Fruit fly (Drosophila melanogaster) whole organism, embryonic: ENCODE measurements around the gene CG2901.

Source experiments
- B-H2 ChIP-seq: fragments of 200-800 bp; sonication (Bioruptor generic); optimal IDR thresholded peaks from 2 replicates; lab custom pipeline; 2018; ENCODE audit warnings: missing biosample characterization, mild to moderate bottlenecking, missing genetic modification characterization
- CG10543 ChIP-seq: fragments of 200-800 bp; sonication (Bioruptor generic); optimal IDR thresholded peaks from 3 replicates; lab custom pipeline; 2017; ENCODE audit warnings: missing biosample characterization, mild to moderate bottlenecking, missing genetic modification characterization, moderate library complexity
- CG11696 ChIP-seq: fragments of 200-800 bp; sonication (Bioruptor generic); IDR thresholded peaks from 2 replicates; pipeline ENCODE4 v1.3.6; 2022; ENCODE audit warnings: missing biosample characterization, missing genetic modification characterization
- CG12155 ChIP-seq: fragments of 200-800 bp; sonication (Bioruptor generic); optimal IDR thresholded peaks from 3 replicates; lab custom pipeline; 2016; ENCODE audit warnings: missing biosample characterization, missing genetic modification characterization
- CG12744 ChIP-seq: fragments of 200-800 bp; sonication (Bioruptor generic); optimal IDR thresholded peaks from 2 replicates; lab custom pipeline; 2016; ENCODE audit warnings: missing biosample characterization, missing genetic modification characterization
- CG13424 ChIP-seq: fragments of 200-800 bp; sonication (Bioruptor generic); optimal IDR thresholded peaks from 2 replicates; lab custom pipeline; 2019; ENCODE audit warnings: missing biosample characterization, mild to moderate bottlenecking, missing genetic modification characterization, moderate library complexity
- CG14965 ChIP-seq: fragments of 200-800 bp; sonication (Bioruptor generic); optimal IDR thresholded peaks from 2 replicates; lab custom pipeline; 2016; ENCODE audit warnings: missing biosample characterization, missing genetic modification characterization, borderline replicate concordance
- CG17385 ChIP-seq: fragments of 200-800 bp; sonication (Bioruptor generic); optimal IDR thresholded peaks from 3 replicates; lab custom pipeline; 2018; ENCODE audit warnings: missing biosample characterization, mild to moderate bottlenecking, missing genetic modification characterization
- CG17568 ChIP-seq: fragments of 200-800 bp; sonication (Bioruptor generic); optimal IDR thresholded peaks from 2 replicates; lab custom pipeline; 2018; ENCODE audit warnings: missing biosample characterization, mild to moderate bottlenecking, missing genetic modification characterization, moderate library complexity
- CG2120 ChIP-seq: fragments of 200-800 bp; sonication (Bioruptor generic); optimal IDR thresholded peaks from 3 replicates; lab custom pipeline; 2016; ENCODE audit warnings: missing biosample characterization, missing genetic modification characterization
- CG31365 ChIP-seq: fragments of 200-800 bp; sonication (Bioruptor generic); optimal IDR thresholded peaks from 2 replicates; lab custom pipeline; 2018; ENCODE audit warnings: missing biosample characterization, mild to moderate bottlenecking, missing genetic modification characterization
- CG32767 ChIP-seq: fragments of 200-800 bp; sonication (Bioruptor generic); IDR thresholded peaks from 2 replicates; pipeline ENCODE4 v1.3.6; 2022; ENCODE audit warnings: missing biosample characterization, missing genetic modification characterization
- CG4404 ChIP-seq: fragments of 200-800 bp; sonication (Bioruptor generic); IDR thresholded peaks from 2 replicates; pipeline ENCODE4 v1.3.6; 2022; ENCODE audit warnings: missing biosample characterization, missing genetic modification characterization
- CG4730 ChIP-seq: fragments of 200-800 bp; sonication (Bioruptor generic); IDR thresholded peaks from 2 replicates; pipeline ENCODE4 v1.3.6; 2022; ENCODE audit warnings: missing biosample characterization, missing genetic modification characterization
- CG5180 ChIP-seq: fragments of 200-800 bp; sonication (Bioruptor generic); optimal IDR thresholded peaks from 3 replicates; lab custom pipeline; 2017; ENCODE audit warnings: missing biosample characterization, missing genetic modification characterization, mild to moderate bottlenecking, moderate library complexity, missing genetic modification reagents
- CG5245 ChIP-seq: fragments of 200-800 bp; sonication (Bioruptor generic); optimal IDR thresholded peaks from 3 replicates; lab custom pipeline; 2016; ENCODE audit warnings: missing biosample characterization, missing genetic modification characterization
- CG8290 ChIP-seq, 3 experiments: fragments of 200-800 bp; sonication (Bioruptor generic); optimal IDR thresholded peaks; 2 replicates each; lab custom pipeline; 2016 to 2019; ENCODE audit warnings: missing biosample characterization in 3 of 3, missing genetic modification characterization in 3 of 3, mild to moderate bottlenecking in 2 of 3, moderate library complexity in 1 of 3
- CG8924 ChIP-seq: fragments of 200-800 bp; optimal IDR thresholded peaks from 3 replicates; lab custom pipeline; 2019; ENCODE audit warnings: missing biosample characterization, mild to moderate bottlenecking, missing genetic modification characterization, moderate library complexity
- D19A ChIP-seq: fragments of 200-800 bp; optimal IDR thresholded peaks from 3 replicates; lab custom pipeline; 2019; ENCODE audit warnings: missing biosample characterization, mild to moderate bottlenecking, missing genetic modification characterization, moderate library complexity
- Dek ChIP-seq: fragments of 200-800 bp; sonication (Bioruptor generic); optimal IDR thresholded peaks from 3 replicates; lab custom pipeline; 2019; ENCODE audit warnings: missing biosample characterization, mild to moderate bottlenecking, missing genetic modification characterization, moderate library complexity
- Dref ChIP-seq: fragments of 200-800 bp; sonication (Bioruptor generic); IDR thresholded peaks from 2 replicates; pipeline ENCODE4 v1.3.6; 2022; ENCODE audit warnings: missing biosample characterization, missing genetic modification characterization
- Drgx ChIP-seq: fragments of 200-800 bp; sonication (Bioruptor generic); IDR thresholded peaks from 2 replicates; pipeline ENCODE4 v1.3.6; 2022; ENCODE audit warnings: missing biosample characterization, missing genetic modification characterization
- Fer1 ChIP-seq: fragments of 200-800 bp; sonication (Bioruptor generic); optimal IDR thresholded peaks from 2 replicates; lab custom pipeline; 2017; ENCODE audit warnings: missing biosample characterization, mild to moderate bottlenecking, missing genetic modification characterization
- HmgZ ChIP-seq: fragments of 200-800 bp; sonication (Bioruptor generic); optimal IDR thresholded peaks from 2 replicates; lab custom pipeline; 2018; ENCODE audit warnings: missing biosample characterization, mild to moderate bottlenecking, missing genetic modification characterization
- Hmr ChIP-seq: fragments of 200-800 bp; sonication (Bioruptor generic); optimal IDR thresholded peaks from 3 replicates; lab custom pipeline; 2017; ENCODE audit warnings: mild to moderate bottlenecking, missing biosample characterization, missing genetic modification reagents, missing genetic modification characterization
- MBD-R2 ChIP-seq: fragments of 200-800 bp; sonication (Bioruptor generic); IDR thresholded peaks from 2 replicates; pipeline ENCODE4 v1.3.6; 2022; ENCODE audit warnings: missing biosample characterization, missing genetic modification characterization
- Meics ChIP-seq: fragments of 200-800 bp; sonication (Bioruptor generic); optimal IDR thresholded peaks from 2 replicates; lab custom pipeline; 2017; ENCODE audit warnings: missing biosample characterization, mild to moderate bottlenecking, missing genetic modification characterization
- Myb ChIP-seq: fragments of 200-800 bp; sonication (Bioruptor generic); optimal IDR thresholded peaks from 2 replicates; lab custom pipeline; 2016; ENCODE audit warnings: missing biosample characterization, missing genetic modification characterization
- Sin3A ChIP-seq: fragments of >200 bp; optimal IDR thresholded peaks from 2 replicates; lab custom pipeline; 2018
- Spps ChIP-seq: fragments of 200-800 bp; sonication (Bioruptor generic); optimal IDR thresholded peaks from 2 replicates; lab custom pipeline; 2018; ENCODE audit warnings: missing biosample characterization, mild to moderate bottlenecking, missing genetic modification characterization
- Trl ChIP-seq, 3 experiments: fragments of >200 bp in 2 of 3; fragments of 200-800 bp in 1 of 3; sonication (Bioruptor generic) in 1 of 3; optimal IDR thresholded peaks; 2 replicates in 1 of 3; 3 replicates in 2 of 3; lab custom pipeline; 2016 to 2017; ENCODE audit warnings: missing biosample characterization in 1 of 3, missing genetic modification characterization in 1 of 3
- aop ChIP-seq: fragments of 200-800 bp; sonication (Bioruptor generic); IDR thresholded peaks from 2 replicates; pipeline ENCODE4 v1.3.6; 2022; ENCODE audit warnings: missing biosample characterization, missing genetic modification characterization
- br ChIP-seq: fragments of >200 bp; optimal IDR thresholded peaks from 2 replicates; lab custom pipeline; 2017
- caup ChIP-seq: fragments of 200-800 bp; sonication (Bioruptor generic); optimal IDR thresholded peaks from 3 replicates; lab custom pipeline; 2017; ENCODE audit warnings: missing biosample characterization, mild to moderate bottlenecking, missing genetic modification characterization, moderate library complexity; ENCODE audit not compliant: severe bottlenecking
- chn ChIP-seq: fragments of 200-800 bp; sonication (Bioruptor generic); optimal IDR thresholded peaks from 2 replicates; lab custom pipeline; 2016; ENCODE audit warnings: missing biosample characterization, missing genetic modification characterization
- ci ChIP-seq: fragments of 200-800 bp; sonication (Bioruptor generic); IDR thresholded peaks from 3 replicates; pipeline ENCODE4 v1.3.6; 2022; ENCODE audit warnings: missing biosample characterization, missing genetic modification characterization
- crp ChIP-seq, 2 experiments: fragments of 200-800 bp; sonication (Bioruptor generic); optimal IDR thresholded peaks; 2 replicates in 1 of 2; 3 replicates in 1 of 2; lab custom pipeline; 2017; ENCODE audit warnings: missing biosample characterization in 2 of 2, missing genetic modification characterization in 2 of 2, mild to moderate bottlenecking in 1 of 2, moderate library complexity in 1 of 2
- cwo ChIP-seq: fragments of 200-800 bp; sonication (Bioruptor generic); optimal IDR thresholded peaks from 3 replicates; lab custom pipeline; 2017; ENCODE audit warnings: missing biosample characterization, missing genetic modification characterization, mild to moderate bottlenecking, moderate library complexity, missing genetic modification reagents
- fd64A ChIP-seq: fragments of 200-800 bp; sonication (Bioruptor generic); optimal IDR thresholded peaks from 3 replicates; lab custom pipeline; 2018; ENCODE audit warnings: missing biosample characterization, mild to moderate bottlenecking, missing genetic modification characterization
- jumu ChIP-seq: fragments of 200-800 bp; sonication (Bioruptor generic); optimal IDR thresholded peaks from 3 replicates; lab custom pipeline; 2016; ENCODE audit warnings: missing biosample characterization, missing genetic modification characterization
- kah ChIP-seq: fragments of 200-800 bp; sonication (Bioruptor generic); optimal IDR thresholded peaks from 2 replicates; lab custom pipeline; 2018; ENCODE audit warnings: missing biosample characterization, mild to moderate bottlenecking, missing genetic modification characterization
- mirr ChIP-seq: fragments of 200-800 bp; sonication (Bioruptor generic); optimal IDR thresholded peaks from 3 replicates; lab custom pipeline; 2018; ENCODE audit warnings: missing biosample characterization, mild to moderate bottlenecking, missing genetic modification characterization
- phol ChIP-seq: fragments of 200-800 bp; sonication (Bioruptor generic); optimal IDR thresholded peaks from 3 replicates; lab custom pipeline; 2018; ENCODE audit warnings: missing biosample characterization, mild to moderate bottlenecking, missing genetic modification characterization, moderate library complexity
- row ChIP-seq: fragments of 200-800 bp; sonication (Bioruptor generic); IDR thresholded peaks from 3 replicates; pipeline ENCODE4 v1.3.6; 2022; ENCODE audit warnings: missing biosample characterization, missing genetic modification characterization
- sd ChIP-seq: fragments of 200-800 bp; sonication (Bioruptor generic); optimal IDR thresholded peaks from 3 replicates; lab custom pipeline; 2018; ENCODE audit warnings: missing biosample characterization, mild to moderate bottlenecking, missing genetic modification characterization, moderate library complexity
- slbo ChIP-seq: fragments of 200-800 bp; sonication (Bioruptor generic); IDR thresholded peaks from 2 replicates; pipeline ENCODE4 v1.3.6; 2022; ENCODE audit warnings: missing biosample characterization, missing genetic modification characterization
- tin ChIP-seq: fragments of 200-800 bp; sonication (Bioruptor generic); optimal IDR thresholded peaks from 3 replicates; lab custom pipeline; 2016; ENCODE audit warnings: missing biosample characterization, missing genetic modification characterization
- twi ChIP-seq: fragments of 200-800 bp; optimal IDR thresholded peaks from 2 replicates; lab custom pipeline; 2019; ENCODE audit warnings: missing biosample characterization, mild to moderate bottlenecking, missing genetic modification characterization, moderate library complexity
- z ChIP-seq: fragments of 200-800 bp; sonication (Bioruptor generic); IDR thresholded peaks from 3 replicates; pipeline ENCODE4 v1.3.6; 2022; ENCODE audit warnings: missing biosample characterization, missing genetic modification characterization

CG2901 gene

DNA sequence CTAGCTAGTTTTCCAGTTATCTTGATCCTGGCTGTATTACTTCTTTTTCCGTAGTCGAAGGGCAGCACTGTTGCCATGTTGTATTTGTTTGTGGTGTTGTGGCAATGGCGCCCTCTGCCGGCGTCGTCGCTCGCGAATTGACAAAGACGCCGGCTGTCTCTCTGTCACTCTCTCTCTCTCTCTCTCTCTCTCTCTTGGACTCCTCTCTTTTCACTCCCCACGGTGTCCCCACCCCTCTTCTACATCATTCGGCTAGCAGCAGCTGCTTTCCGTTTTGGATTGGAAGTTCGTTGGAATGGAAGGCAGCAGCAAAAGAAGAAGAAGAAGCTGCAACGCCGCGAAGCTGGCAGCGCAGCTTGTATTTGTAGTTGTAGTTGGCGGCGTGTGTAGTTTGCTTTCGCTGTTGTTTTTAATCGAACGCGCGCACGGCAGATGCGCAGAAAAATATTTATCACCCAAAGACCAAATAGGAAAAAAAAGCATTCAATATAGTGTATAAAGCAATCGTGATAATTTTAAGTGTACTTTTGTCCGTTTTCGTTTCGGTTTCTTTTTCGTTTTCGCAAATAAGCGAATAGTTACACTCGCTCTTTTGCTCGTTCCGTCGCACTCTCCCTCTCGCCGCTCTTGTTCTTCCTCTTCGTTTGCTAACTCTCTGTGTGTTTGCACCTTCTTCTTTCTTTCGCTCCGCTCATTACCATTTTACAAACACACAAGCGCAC lies 48.1 kb upstream of the CG2901 start (continued):
- TF ChIP-seq slbo (GFP tag; lab: Robert Waterston, UW) (peak; percentile 4; the same call in 1 of the 2 replicates), CG14965 (GFP tag; lab: Kevin White, UChicago) (no peak), Drgx (GFP tag; lab: Robert Waterston, UW) (peak; percentile 61; the same call in 1 of the 2 replicates), CG8924 (tag; lab: Kevin White, UChicago) (peak; percentile 2), CG5245 (GFP tag; lab: Kevin White, UChicago) (no peak), Sin3A (lab: Kevin White, UChicago) (no peak), caup (GFP tag; lab: Kevin White, UChicago) (peak; percentile 8), chn (GFP tag; lab: Kevin White, UChicago) (peak; percentile 18), CG4730 (GFP tag; lab: Robert Waterston, UW) (no peak), jumu (GFP tag; lab: Kevin White, UChicago) (no peak), Hmr (peak; percentile 57), CG10543 (peak; percentile 31), D19A (peak; percentile 7), CG13424 (no peak), CG2120 (GFP tag; lab: Kevin White, UChicago) (peak; percentile 35), CG12744 (GFP tag; lab: Kevin White, UChicago) (no peak), cwo (peak; percentile 46), sd (tag; lab: Kevin White, UChicago) (peak; percentile 49), tin (GFP tag; lab: Kevin White, UChicago) (peak; percentile 18), Trl (optimal IDR thresholded peaks at IDR 0.05; lab: Kevin White, UChicago) (peak; percentile 94), Trl (GFP tag; optimal IDR thresholded peaks at IDR 0.05; lab: Kevin White, UChicago) (peak; percentile 46), CG32767 (GFP tag; lab: Robert Waterston, UW) (no peak), Meics (GFP tag; lab: Kevin White, UChicago) (peak; percentile 33), br (no peak), row (GFP tag; lab: Robert Waterston, UW) (peak; percentile 29; the same call in 1 of the 3 replicates), aop (GFP tag; lab: Robert Waterston, UW) (no peak), CG31365 (tag; lab: Kevin White, UChicago) (peak; percentile 1), CG4404 (GFP tag; lab: Robert Waterston, UW) (no peak), kah (GFP tag; lab: Kevin White, UChicago) (peak; percentile 22), CG12155 (GFP tag; lab: Kevin White, UChicago) (peak; percentile 91), CG5180 (GFP tag; lab: Kevin White, UChicago) (peak; percentile 89), phol (peak; percentile 43), MBD-R2 (0 out of 2 replicates have a peak, but pooled peaks have one; percentile 28), crp (GFP tag; optimal IDR thresholded peaks at IDR 0.05; lab: Kevin White, UChicago) (peak in 1 of 2 experiments; percentile 50), z (GFP tag; lab: Robert Waterston, UW) (no peak), twi (tag; lab: Kevin White, UChicago) (no peak), Fer1 (GFP tag; lab: Kevin White, UChicago) (peak; percentile 23), mirr (GFP tag; lab: Kevin White, UChicago) (peak; percentile 32), CG8290 (GFP tag; optimal IDR thresholded peaks at IDR 0.05; lab: Kevin White, UChicago) (no peak), CG8290 (tag; optimal IDR thresholded peaks at IDR 0.05; lab: Kevin White, UChicago) (peak in 1 of 2 experiments; percentile 10), CG11696 (GFP tag; lab: Robert Waterston, UW) (no peak), CG17385 (GFP tag; lab: Kevin White, UChicago) (peak; percentile 96), HmgZ (no peak), Spps (no peak), Dek (tag; lab: Kevin White, UChicago) (peak; percentile 27), Dref (no peak), B-H2 (GFP tag; lab: Kevin White, UChicago) (peak; percentile 32), CG17568 (GFP tag; lab: Kevin White, UChicago) (peak; percentile 42), ci (GFP tag; lab: Robert Waterston, UW) (peak; percentile 53; the same call in 2 of the 3 replicates), fd64A (GFP tag; lab: Kevin White, UChicago) (no peak), Myb (peak; percentile 10)
